Worm (Caenorhabditis elegans): ENCODE results near the gene srj-57.

DNA sequence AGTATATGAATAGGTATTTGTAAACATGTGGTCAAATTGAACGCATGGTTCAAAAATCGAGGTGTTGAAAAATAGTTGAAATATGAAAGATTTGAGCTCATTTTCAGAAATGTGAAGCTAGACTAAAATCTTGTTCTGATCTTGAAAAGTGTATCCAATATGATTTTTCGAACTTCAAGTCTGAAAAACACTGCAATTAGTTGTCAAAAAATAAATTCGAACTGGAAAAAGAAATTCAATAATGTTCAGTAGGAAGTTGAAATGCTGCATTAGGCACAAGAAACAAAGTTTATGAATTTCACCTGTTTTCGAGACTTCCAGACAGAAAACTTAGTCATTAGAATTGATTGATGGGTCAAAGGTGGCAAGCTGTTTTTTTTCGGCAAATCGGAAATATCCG is 6.1 kb upstream of the srj-57 start, which contains the start of gene srh-270:
- no peak for TF ChIP-seq dao-5 (tag; optimal IDR thresholded peaks at IDR 0.05)
- no peak for TF ChIP-seq W03F9.2 (tag; optimal IDR thresholded peaks at IDR 0.05)
